Fruit fly (Drosophila melanogaster) whole organism, pupa: ENCODE results near the gene CG10598.
A peak's percentile ranks its signal among the peaks of the same experiment; 100 is the strongest.

ENCODE experiments used
- CG10348 ChIP-seq: fragments of 200-800 bp; sonication (Bioruptor generic); IDR thresholded peaks from 2 replicates; pipeline ENCODE4 v1.3.6; 2022; ENCODE audit warnings: missing biosample characterization, missing genetic modification characterization
- CG12605 ChIP-seq: fragments of 200-800 bp; sonication (Bioruptor generic); IDR thresholded peaks from 2 replicates; pipeline ENCODE4 v1.3.6; 2022; ENCODE audit warnings: missing biosample characterization, missing genetic modification characterization
- CG13204 ChIP-seq: fragments of 200-800 bp; sonication (Bioruptor generic); optimal IDR thresholded peaks from 2 replicates; lab custom pipeline; 2018; ENCODE audit warnings: missing biosample characterization, mild to moderate bottlenecking, missing genetic modification characterization, moderate library complexity
- CG14655 ChIP-seq: fragments of 200-800 bp; sonication (Bioruptor generic); optimal IDR thresholded peaks from 3 replicates; lab custom pipeline; 2017; ENCODE audit warnings: mild to moderate bottlenecking, missing biosample characterization, missing genetic modification reagents, missing genetic modification characterization
- CG15710 ChIP-seq: fragments of 200-800 bp; sonication (Bioruptor generic); optimal IDR thresholded peaks from 2 replicates; lab custom pipeline; 2018; ENCODE audit warnings: missing biosample characterization, mild to moderate bottlenecking, missing genetic modification characterization, moderate library complexity
- CG17806 ChIP-seq: fragments of 200-800 bp; sonication (Bioruptor generic); optimal IDR thresholded peaks from 2 replicates; lab custom pipeline; 2018; ENCODE audit warnings: missing biosample characterization, mild to moderate bottlenecking, missing genetic modification characterization, moderate library complexity
- CG32121 ChIP-seq: fragments of 200-800 bp; sonication (Bioruptor generic); IDR thresholded peaks from 2 replicates; pipeline ENCODE4 v1.3.6; 2022; ENCODE audit warnings: missing biosample characterization, missing genetic modification characterization
- CG34367 ChIP-seq: fragments of 200-800 bp; sonication (Bioruptor generic); optimal IDR thresholded peaks from 2 replicates; lab custom pipeline; 2018; ENCODE audit warnings: missing biosample characterization, mild to moderate bottlenecking, missing genetic modification characterization
- CG4496 ChIP-seq: fragments of 200-800 bp; sonication (Bioruptor generic); IDR thresholded peaks from 3 replicates; pipeline ENCODE4 v1.3.6; 2022; ENCODE audit warnings: missing biosample characterization, missing genetic modification characterization
- CG8159 ChIP-seq: fragments of 200-800 bp; sonication (Bioruptor generic); optimal IDR thresholded peaks from 3 replicates; lab custom pipeline; 2018; ENCODE audit warnings: missing biosample characterization, mild to moderate bottlenecking, missing genetic modification characterization, moderate library complexity
- CG8301 ChIP-seq: fragments of 200-800 bp; sonication (Bioruptor generic); optimal IDR thresholded peaks from 2 replicates; lab custom pipeline; 2018; ENCODE audit warnings: missing biosample characterization, mild to moderate bottlenecking, missing genetic modification characterization
- CG9948 ChIP-seq: fragments of 200-800 bp; sonication (Bioruptor generic); optimal IDR thresholded peaks from 2 replicates; lab custom pipeline; 2018; ENCODE audit warnings: missing biosample characterization, mild to moderate bottlenecking, missing genetic modification characterization, moderate library complexity
- D1 ChIP-seq: fragments of 200-800 bp; sonication (Bioruptor generic); optimal IDR thresholded peaks from 2 replicates; lab custom pipeline; 2018; ENCODE audit warnings: missing biosample characterization, mild to moderate bottlenecking, missing genetic modification characterization, moderate library complexity
- EcR ChIP-seq: fragments of 200-800 bp; sonication (Bioruptor generic); optimal IDR thresholded peaks from 3 replicates; lab custom pipeline; 2019; ENCODE audit warnings: missing biosample characterization, missing genetic modification characterization, mild to moderate bottlenecking, moderate library complexity, missing genetic modification reagents
- Ets98B ChIP-seq: fragments of 200-800 bp; sonication (Bioruptor generic); IDR thresholded peaks from 2 replicates; pipeline ENCODE4 v1.3.6; 2022; ENCODE audit warnings: missing biosample characterization, missing genetic modification characterization
- Pif1A ChIP-seq: fragments of 200-800 bp; sonication (Bioruptor generic); optimal IDR thresholded peaks from 3 replicates; lab custom pipeline; 2016; ENCODE audit warnings: missing biosample characterization, missing genetic modification characterization
- Pif1B ChIP-seq: fragments of 200-800 bp; sonication (Bioruptor generic); optimal IDR thresholded peaks from 3 replicates; lab custom pipeline; 2016; ENCODE audit warnings: missing biosample characterization, missing genetic modification characterization
- Snoo ChIP-seq: fragments of 200-800 bp; sonication (Bioruptor generic); optimal IDR thresholded peaks from 3 replicates; lab custom pipeline; 2017; ENCODE audit warnings: missing biosample characterization, mild to moderate bottlenecking, missing genetic modification characterization, inconsistent platforms
- fd96Ca ChIP-seq: fragments of 200-800 bp; sonication (Bioruptor generic); IDR thresholded peaks from 3 replicates; pipeline ENCODE4 v1.3.6; 2022; ENCODE audit warnings: missing biosample characterization, missing genetic modification characterization
- gl ChIP-seq: fragments of 200-800 bp; sonication (Bioruptor generic); optimal IDR thresholded peaks from 2 replicates; lab custom pipeline; 2018; ENCODE audit warnings: missing biosample characterization, mild to moderate bottlenecking, missing genetic modification characterization
- rn ChIP-seq: fragments of 200-800 bp; sonication (Bioruptor generic); IDR thresholded peaks from 2 replicates; pipeline ENCODE4 v1.3.6; 2022; ENCODE audit warnings: missing biosample characterization, missing genetic modification characterization

CG10598 gene

DNA sequence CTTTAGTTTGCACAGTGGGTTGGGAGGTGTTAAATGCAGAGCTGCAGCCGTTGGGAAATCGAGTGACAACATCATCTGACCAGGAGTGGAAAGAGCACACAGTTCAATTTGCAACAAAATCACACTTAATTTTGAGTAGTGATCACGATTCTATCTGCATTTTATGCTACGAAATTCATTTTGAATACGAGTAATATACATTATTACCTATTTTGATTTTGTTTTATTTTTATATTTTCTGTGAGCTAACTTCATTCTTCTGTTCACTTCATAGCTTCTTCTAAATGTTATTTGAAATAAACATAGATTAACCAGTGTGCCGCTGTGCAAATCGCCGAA is at the start of gene CG10598:
CG10598 (minus strand) TSS at position 187 of the 339 bp plus-strand sequence.
- TF ChIP-seq fd96Ca (GFP tag; lab: Robert Waterston, UW) (no peak), Pif1B (GFP tag; lab: Kevin White, UChicago) (no peak), gl (tag; lab: Kevin White, UChicago) (no peak), CG8301 (tag; lab: Kevin White, UChicago) (no peak), D1 (tag; lab: Kevin White, UChicago) (no peak), CG10348 (no peak), rn (GFP tag; lab: Robert Waterston, UW) (no peak), CG9948 (tag; lab: Kevin White, UChicago) (no peak), CG12605 (GFP tag; lab: Robert Waterston, UW) (no peak), CG32121 (no peak), Snoo (no peak)

- TF ChIP-seq CG12605 (GFP tag; lab: Robert Waterston, UW), result 0 out of 2 replicates have a peak, but pooled peaks have one; percentile 8
- TF ChIP-seq EcR (GFP tag; lab: Kevin White, UChicago), result no peak
- no peak for TF ChIP-seq CG9948 (tag; lab: Kevin White, UChicago)
- TF ChIP-seq CG8301 (tag; lab: Kevin White, UChicago), result peak; percentile 12
- TF ChIP-seq CG14655 (GFP tag; lab: Kevin White, UChicago), result peak; percentile 25
- TF ChIP-seq, all 21 proteins: peak for 3
Measured at dm6 chrX:17274798-17275197, 48.1 kb upstream of the CG10598 start.

dm6 chrX:17265402-17266028 is 38.8 kb upstream of the CG10598 start:
- TF ChIP-seq CG4496 (GFP tag; lab: Robert Waterston, UW) (no peak), CG32121 (no peak), Snoo (no peak), CG8159 (tag; lab: Kevin White, UChicago) (no peak)

- TF ChIP-seq Ets98B (GFP tag; lab: Robert Waterston, UW) (no peak), CG12605 (GFP tag; lab: Robert Waterston, UW) (no peak), Pif1A (GFP tag; lab: Kevin White, UChicago) (no peak), CG9948 (tag; lab: Kevin White, UChicago) (no peak), CG14655 (GFP tag; lab: Kevin White, UChicago) (no peak), CG10348 (no peak), CG32121 (no peak), CG4496 (GFP tag; lab: Robert Waterston, UW) (no peak), CG17806 (tag; lab: Kevin White, UChicago) (no peak), rn (GFP tag; lab: Robert Waterston, UW) (no peak), CG34367 (tag; lab: Kevin White, UChicago) (no peak), D1 (tag; lab: Kevin White, UChicago) (no peak), CG15710 (tag; lab: Kevin White, UChicago) (no peak), CG8301 (tag; lab: Kevin White, UChicago) (no peak), gl (tag; lab: Kevin White, UChicago) (no peak), Snoo (no peak), Pif1B (GFP tag; lab: Kevin White, UChicago) (no peak), EcR (GFP tag; lab: Kevin White, UChicago) (no peak), CG13204 (GFP tag; lab: Kevin White, UChicago) (no peak), fd96Ca (GFP tag; lab: Robert Waterston, UW) (no peak)
Measured at dm6 chrX:17262049-17262448, 35.4 kb upstream of the CG10598 start.

- TF ChIP-seq EcR (GFP tag; lab: Kevin White, UChicago), result no peak
- no peak for TF ChIP-seq CG14655 (GFP tag; lab: Kevin White, UChicago)
- no peak for TF ChIP-seq Ets98B (GFP tag; lab: Robert Waterston, UW)
- TF ChIP-seq CG15710 (tag; lab: Kevin White, UChicago), result no peak
- TF ChIP-seq CG9948 (tag; lab: Kevin White, UChicago), result no peak
- no peak for TF ChIP-seq CG8301 (tag; lab: Kevin White, UChicago)
- no peak for TF ChIP-seq rn (GFP tag; lab: Robert Waterston, UW)
Measured at dm6 chrX:17255677-17256076, 29.0 kb upstream of the CG10598 start.

DNA sequence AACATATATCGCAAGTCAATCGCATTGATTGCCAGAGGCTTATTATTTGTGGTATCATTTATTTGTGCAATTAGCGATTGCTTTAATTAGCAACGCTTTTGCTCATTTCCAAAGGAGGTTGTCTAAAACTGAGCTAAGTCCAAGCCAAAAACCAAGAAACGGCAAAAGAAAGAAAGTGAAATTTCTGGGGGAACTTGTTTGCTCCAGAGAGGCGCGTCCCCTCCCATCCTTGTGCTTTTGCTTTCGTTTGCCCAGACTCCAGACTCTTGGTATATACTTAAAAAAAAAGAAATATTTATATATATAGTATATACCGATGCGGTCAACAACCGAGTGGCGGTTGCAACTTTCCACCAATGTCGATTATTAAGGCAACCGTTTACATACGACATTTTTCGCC is 27.4 kb upstream of the CG10598 start:
- TF ChIP-seq CG14655 (GFP tag; lab: Kevin White, UChicago), result peak; percentile 24
- TF ChIP-seq fd96Ca (GFP tag; lab: Robert Waterston, UW), result no peak

DNA sequence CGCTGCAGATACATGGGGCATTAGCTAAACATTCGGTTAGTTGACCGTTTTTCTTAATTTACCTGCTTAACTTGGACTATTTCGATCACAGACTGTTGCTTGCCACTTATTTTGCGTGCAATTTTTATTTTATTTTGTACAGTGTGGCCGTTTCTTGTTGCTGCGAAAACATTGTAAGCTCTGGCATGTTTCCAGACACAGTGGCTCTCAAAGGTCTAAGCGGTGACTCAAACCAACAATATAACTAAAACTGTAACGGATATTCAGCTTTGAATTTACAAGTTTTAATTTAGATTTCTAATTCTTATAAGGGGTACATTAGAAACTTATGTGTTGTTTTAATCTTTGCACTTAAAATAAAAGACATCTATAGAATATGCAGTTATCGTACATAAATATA is 22.7 kb upstream of the CG10598 start, which contains the start of gene CG8675:
CG8675 (minus strand) TSS at position 177 of the 400 bp plus-strand sequence.
- TF ChIP-seq CG9948 (tag; lab: Kevin White, UChicago), result no peak
- TF ChIP-seq EcR (GFP tag; lab: Kevin White, UChicago), result no peak
- no peak for TF ChIP-seq CG8301 (tag; lab: Kevin White, UChicago)
- TF ChIP-seq Ets98B (GFP tag; lab: Robert Waterston, UW), result no peak
- no peak for TF ChIP-seq rn (GFP tag; lab: Robert Waterston, UW)
- no peak for TF ChIP-seq Pif1B (GFP tag; lab: Kevin White, UChicago)
- no peak for TF ChIP-seq CG8159 (tag; lab: Kevin White, UChicago)
- TF ChIP-seq D1 (tag; lab: Kevin White, UChicago), result no peak
- TF ChIP-seq CG15710 (tag; lab: Kevin White, UChicago), result no peak
- TF ChIP-seq Snoo, result no peak
- no peak for TF ChIP-seq CG14655 (GFP tag; lab: Kevin White, UChicago)
- no peak for TF ChIP-seq CG17806 (tag; lab: Kevin White, UChicago)
- TF ChIP-seq gl (tag; lab: Kevin White, UChicago), result no peak
- TF ChIP-seq CG13204 (GFP tag; lab: Kevin White, UChicago), result no peak
- TF ChIP-seq fd96Ca (GFP tag; lab: Robert Waterston, UW), result no peak
- no peak for TF ChIP-seq CG32121
- TF ChIP-seq CG12605 (GFP tag; lab: Robert Waterston, UW), result no peak
